Worm (Caenorhabditis elegans) whole organism, young adult: Measurements from ENCODE around the gene C27H5.12.

Experiments
- B0035.1 ChIP-seq: sonication (generic microtip); optimal IDR thresholded peaks from 2 replicates; lab custom pipeline; 2016; ENCODE audit warnings: missing genetic modification characterization, mild to moderate bottlenecking, missing compliant biosample characterization, missing genotype, missing genetic modification reagents
- F23B12.7 ChIP-seq: sonication (generic microtip); optimal IDR thresholded peaks from 2 replicates; lab custom pipeline; 2017; ENCODE audit warnings: missing genetic modification characterization, mild to moderate bottlenecking, missing compliant biosample characterization, antibody characterized with exemption, moderate library complexity; ENCODE audit not compliant: insufficient read depth
- F39B2.1 ChIP-seq: fragments of 200-800 bp; sonication (Bioruptor generic); IDR thresholded peaks from 2 replicates; pipeline ENCODE4 v1.3.6; 2022; ENCODE audit warnings: missing genetic modification reagents, missing genetic modification characterization, missing compliant biosample characterization
- F52B5.7 ChIP-seq: sonication (generic microtip); optimal IDR thresholded peaks from 2 replicates; lab custom pipeline; 2016; ENCODE audit warnings: mild to moderate bottlenecking, missing genetic modification characterization, missing compliant biosample characterization
- Y53G8AR.9 ChIP-seq: fragments of 200-800 bp; sonication (Bioruptor generic); conservative IDR thresholded peaks from 2 replicates; pipeline ENCODE4 v1.3.6; 2022; ENCODE audit warnings: missing genetic modification reagents, missing genetic modification characterization, missing compliant biosample characterization
- Y95B8A.8 ChIP-seq: fragments of 200-800 bp; sonication (Bioruptor generic); IDR thresholded peaks from 2 replicates; pipeline ENCODE4 v1.3.6; 2022; ENCODE audit warnings: missing genetic modification reagents, missing genetic modification characterization, missing compliant biosample characterization
- akir-1 ChIP-seq: fragments of 200-800 bp; sonication (Bioruptor generic); optimal IDR thresholded peaks from 2 replicates; lab custom pipeline; 2018; ENCODE audit warnings: mild to moderate bottlenecking, missing genetic modification characterization, moderate library complexity, missing compliant biosample characterization
- aptf-3 ChIP-seq: fragments of 200-800 bp; sonication (Bioruptor generic); IDR thresholded peaks from 2 replicates; pipeline ENCODE4 v1.3.6; 2022; ENCODE audit warnings: missing genetic modification characterization, missing compliant biosample characterization
- athp-1 ChIP-seq: sonication (generic microtip); optimal IDR thresholded peaks from 2 replicates; lab custom pipeline; 2017; ENCODE audit warnings: mild to moderate bottlenecking, missing genetic modification characterization, missing compliant biosample characterization
- ccch-3 ChIP-seq: fragments of 200-800 bp; sonication (Bioruptor generic); optimal IDR thresholded peaks from 2 replicates; lab custom pipeline; 2018; ENCODE audit warnings: mild to moderate bottlenecking, missing genetic modification characterization, missing compliant biosample characterization
- ceh-100 ChIP-seq: fragments of 200-800 bp; sonication (Bioruptor generic); IDR thresholded peaks from 2 replicates; pipeline ENCODE4 v1.3.6; 2022; ENCODE audit warnings: missing genetic modification reagents, missing genetic modification characterization, missing compliant biosample characterization
- egrh-3 ChIP-seq: fragments of 200-800 bp; sonication (Bioruptor generic); IDR thresholded peaks from 2 replicates; pipeline ENCODE4 v1.3.6; 2022; ENCODE audit warnings: missing genetic modification reagents, missing genetic modification characterization, missing compliant biosample characterization
- fkh-3 ChIP-seq: sonication (generic microtip); optimal IDR thresholded peaks from 2 replicates; lab custom pipeline; 2016; ENCODE audit warnings: mild to moderate bottlenecking, missing genetic modification characterization, missing compliant biosample characterization
- him-1 ChIP-seq: sonication (generic microtip); optimal IDR thresholded peaks from 2 replicates; lab custom pipeline; 2016; ENCODE audit warnings: missing genotype, missing genetic modification reagents, missing genetic modification characterization, missing compliant biosample characterization
- hmg-1.2 ChIP-seq: fragments of 200-800 bp; sonication (Bioruptor generic); IDR thresholded peaks from 2 replicates; pipeline ENCODE4 v1.3.6; 2022; ENCODE audit warnings: missing genetic modification reagents, missing genetic modification characterization, missing compliant biosample characterization
- hmg-20 ChIP-seq: fragments of 200-800 bp; sonication (Bioruptor generic); IDR thresholded peaks from 2 replicates; pipeline ENCODE4 v1.3.6; 2022; ENCODE audit warnings: missing genetic modification reagents, missing genetic modification characterization, missing compliant biosample characterization
- let-607 ChIP-seq, 2 experiments: fragments of 200-800 bp in 1 of 2; sonication (Bioruptor generic) in 1 of 2; sonication (generic microtip) in 1 of 2; optimal IDR thresholded peaks; 2 replicates each; lab custom pipeline; 2016 to 2018; ENCODE audit warnings: mild to moderate bottlenecking in 2 of 2, missing compliant biosample characterization in 2 of 2, missing genetic modification characterization in 2 of 2, moderate library complexity in 2 of 2, missing genotype in 1 of 2
- lin-35 ChIP-seq, 3 experiments: fragments of 150-350 bp in 2 of 3; sonication (generic microtip) in 1 of 3; optimal IDR thresholded peaks; 2 replicates each; lab custom pipeline; 2014 to 2018; ENCODE audit warnings: missing biosample characterization in 3 of 3, missing genetic modification characterization in 3 of 3, missing genetic modification reagents in 3 of 3
- lin-40 ChIP-seq: sonication (generic microtip); optimal IDR thresholded peaks from 2 replicates; lab custom pipeline; 2016; ENCODE audit warnings: missing genetic modification characterization, mild to moderate bottlenecking, missing compliant biosample characterization, missing genotype, missing genetic modification reagents
- lsl-1 ChIP-seq: fragments of 200-800 bp; sonication (Bioruptor generic); optimal IDR thresholded peaks from 2 replicates; lab custom pipeline; 2018; ENCODE audit warnings: mild to moderate bottlenecking, missing genetic modification characterization, moderate library complexity, missing compliant biosample characterization
- madf-6 ChIP-seq: fragments of 200-800 bp; sonication (Bioruptor generic); IDR thresholded peaks from 2 replicates; pipeline ENCODE4 v1.3.6; 2022; ENCODE audit warnings: missing genetic modification reagents, missing genetic modification characterization, missing compliant biosample characterization
- mel-28 ChIP-seq: sonication (generic microtip); optimal IDR thresholded peaks from 2 replicates; lab custom pipeline; 2016; ENCODE audit warnings: borderline replicate concordance, mild to moderate bottlenecking, missing genetic modification characterization, missing compliant biosample characterization
- nfyb-1 ChIP-seq: fragments of 200-800 bp; sonication (Bioruptor generic); IDR thresholded peaks from 2 replicates; pipeline ENCODE4 v1.3.6; 2022; ENCODE audit warnings: missing genetic modification reagents, missing genetic modification characterization, missing compliant biosample characterization
- nhr-120 ChIP-seq: fragments of 200-800 bp; sonication (Bioruptor generic); IDR thresholded peaks from 2 replicates; pipeline ENCODE4 v1.3.6; 2022; ENCODE audit warnings: missing genetic modification characterization, missing compliant biosample characterization
- nhr-27 ChIP-seq: fragments of 200-800 bp; sonication (Bioruptor generic); optimal IDR thresholded peaks from 2 replicates; lab custom pipeline; 2018; ENCODE audit warnings: mild to moderate bottlenecking, missing genetic modification characterization, moderate library complexity, missing compliant biosample characterization
- nhr-80 ChIP-seq: sonication (generic microtip); optimal IDR thresholded peaks from 2 replicates; lab custom pipeline; 2016; ENCODE audit warnings: missing genetic modification characterization, missing compliant biosample characterization
- pbrm-1 ChIP-seq: fragments of 200-800 bp; sonication (Bioruptor generic); IDR thresholded peaks from 2 replicates; pipeline ENCODE4 v1.3.6; 2022; ENCODE audit warnings: missing genetic modification reagents, missing genetic modification characterization, missing compliant biosample characterization
- rcor-1 ChIP-seq: fragments of 200-800 bp; sonication (Bioruptor generic); IDR thresholded peaks from 2 replicates; pipeline ENCODE4 v1.3.6; 2022; ENCODE audit warnings: missing genetic modification reagents, missing genetic modification characterization, missing compliant biosample characterization
- rec-8 ChIP-seq, 2 experiments: sonication (generic microtip); optimal IDR thresholded peaks; 2 replicates each; lab custom pipeline; 2016; ENCODE audit warnings: mild to moderate bottlenecking in 2 of 2, missing genetic modification characterization in 2 of 2, missing genetic modification reagents in 2 of 2, missing genotype in 2 of 2, missing biosample characterization in 1 of 2, missing compliant biosample characterization in 1 of 2, moderate library complexity in 1 of 2
- rpc-1 ChIP-seq, 2 experiments: fragments of 150-350 bp in 1 of 2; sonication (generic microtip) in 1 of 2; optimal IDR thresholded peaks; 2 replicates each; lab custom pipeline; 2014 to 2018; ENCODE audit warnings: missing biosample characterization in 1 of 2, missing genetic modification characterization in 1 of 2, missing genetic modification reagents in 1 of 2, missing genotype in 1 of 2
- somi-1 ChIP-seq: fragments of 200-800 bp; sonication (Bioruptor generic); optimal IDR thresholded peaks from 2 replicates; lab custom pipeline; 2018; ENCODE audit warnings: mild to moderate bottlenecking, missing genetic modification characterization, missing compliant biosample characterization
- tbp1 ChIP-seq: fragments of 200-800 bp; sonication (Bioruptor generic); optimal IDR thresholded peaks from 2 replicates; lab custom pipeline; 2018; ENCODE audit warnings: mild to moderate bottlenecking, missing genetic modification characterization, missing compliant biosample characterization
- tbx-9 ChIP-seq: sonication (generic microtip); optimal IDR thresholded peaks from 2 replicates; lab custom pipeline; 2016; ENCODE audit warnings: borderline replicate concordance, missing genetic modification characterization, inconsistent platforms, missing compliant biosample characterization
- tlf-1 ChIP-seq: fragments of 200-800 bp; sonication (Bioruptor generic); optimal IDR thresholded peaks from 2 replicates; lab custom pipeline; 2018; ENCODE audit warnings: mild to moderate bottlenecking, missing genetic modification characterization, missing compliant biosample characterization
- unc-130 ChIP-seq: sonication (generic microtip); optimal IDR thresholded peaks from 2 replicates; lab custom pipeline; 2016; ENCODE audit warnings: missing genetic modification reagents, missing genetic modification characterization, missing compliant biosample characterization
- unc-62 ChIP-seq: fragments of 150-350 bp; optimal IDR thresholded peaks from 2 replicates; lab custom pipeline; 2014; ENCODE audit warnings: missing biosample characterization, missing genetic modification reagents, missing genetic modification characterization
- ztf-18 ChIP-seq: sonication (generic microtip); optimal IDR thresholded peaks from 2 replicates; lab custom pipeline; 2016; ENCODE audit warnings: missing genotype, mild to moderate bottlenecking, missing genetic modification characterization, missing compliant biosample characterization
- ztf-26 ChIP-seq: sonication (generic microtip); optimal IDR thresholded peaks from 2 replicates; lab custom pipeline; 2017; ENCODE audit warnings: missing genetic modification characterization, missing compliant biosample characterization
- ztf-28 ChIP-seq: fragments of 200-800 bp; sonication (Bioruptor generic); IDR thresholded peaks from 2 replicates; pipeline ENCODE4 v1.3.6; 2022; ENCODE audit warnings: missing genetic modification reagents, missing genetic modification characterization, missing compliant biosample characterization
- ztf-6 ChIP-seq: fragments of 200-800 bp; sonication (Bioruptor generic); IDR thresholded peaks from 2 replicates; pipeline ENCODE4 v1.3.6; 2022; ENCODE audit warnings: missing genetic modification reagents, missing genetic modification characterization, missing compliant biosample characterization

The C27H5.12 gene

DNA sequence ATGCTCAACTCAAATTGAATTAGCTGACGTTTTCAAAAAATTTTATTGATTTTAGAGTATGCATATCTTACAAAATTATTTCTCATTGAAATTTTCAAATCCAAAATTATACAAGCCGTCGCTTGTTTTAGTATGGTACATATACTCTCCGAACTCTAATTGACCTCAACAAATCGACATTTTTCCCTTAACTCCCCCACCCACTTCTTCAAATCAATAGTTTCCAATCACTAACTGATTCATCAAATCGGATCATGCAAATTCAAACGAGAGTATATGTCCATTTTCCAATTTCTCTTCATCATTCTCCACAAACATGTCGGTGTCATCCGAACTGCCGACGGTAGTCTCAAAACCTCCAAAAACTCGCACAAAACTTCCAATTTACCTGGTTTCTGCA, 27.7 kb upstream of the C27H5.12 start, which contains the start of gene E04F6.4 (continued):
- TF ChIP-seq lsl-1 (no peak), rec-8 (tag; optimal IDR thresholded peaks at IDR 0.05; lab: Kevin White, UChicago) (no peak), egrh-3 (GFP tag; lab: Robert Waterston, UW) (no peak), athp-1 (tag; lab: Kevin White, UChicago) (no peak), ztf-18 (no peak), unc-130 (GFP tag; lab: Kevin White, UChicago) (no peak), ztf-26 (tag; lab: Kevin White, UChicago) (no peak), mel-28 (tag; lab: Kevin White, UChicago) (no peak)

ce11 chrII:7187110-7187509, 25.7 kb upstream of the C27H5.12 start, which contains the start of gene C27H5.6:
C27H5.6 (minus strand) TSS chrII:7187210.
- no peak for TF ChIP-seq lin-40
- TF ChIP-seq ceh-100 (GFP tag; lab: Robert Waterston, UW): no peak
- no peak for TF ChIP-seq F52B5.7 (tag; lab: Kevin White, UChicago)
- TF ChIP-seq pbrm-1 (GFP tag; lab: Robert Waterston, UW): no peak
- no peak for TF ChIP-seq B0035.1
- no peak for TF ChIP-seq ztf-6 (GFP tag; lab: Robert Waterston, UW)
- TF ChIP-seq nfyb-1 (GFP tag; lab: Robert Waterston, UW): no peak

DNA sequence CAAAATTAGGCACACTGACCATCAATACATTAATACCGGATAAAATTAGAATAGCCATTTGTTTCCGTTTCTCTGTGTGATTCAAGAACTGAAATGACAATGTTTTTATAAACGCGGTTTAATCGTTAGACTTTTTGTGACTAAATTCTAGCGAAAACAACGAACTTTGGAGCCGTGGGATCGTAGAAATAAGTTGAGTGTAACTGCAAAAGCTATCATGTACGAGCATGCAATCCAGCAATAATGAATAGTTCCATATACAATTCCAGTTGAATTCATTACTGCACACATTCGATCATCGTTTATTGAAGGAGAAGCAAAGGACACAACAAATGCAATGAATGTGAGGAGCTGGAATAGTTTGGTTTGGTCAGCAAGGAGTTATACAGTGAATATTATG, 24.7 kb upstream of the C27H5.12 start:
- TF ChIP-seq pbrm-1 (GFP tag; lab: Robert Waterston, UW) (no peak), somi-1 (GFP tag; lab: Kevin White, UChicago) (no peak), hmg-20 (GFP tag; lab: Robert Waterston, UW) (no peak), F39B2.1 (GFP tag; lab: Robert Waterston, UW) (no peak), tlf-1 (GFP tag; lab: Kevin White, UChicago) (no peak), B0035.1 (no peak), rpc-1 (optimal IDR thresholded peaks at IDR 0.05; lab: Kevin White, UChicago) (no peak), rpc-1 (tag; optimal IDR thresholded peaks at IDR 0.05; lab: Kevin White, UChicago) (no peak), ztf-28 (GFP tag; lab: Robert Waterston, UW) (no peak)

DNA sequence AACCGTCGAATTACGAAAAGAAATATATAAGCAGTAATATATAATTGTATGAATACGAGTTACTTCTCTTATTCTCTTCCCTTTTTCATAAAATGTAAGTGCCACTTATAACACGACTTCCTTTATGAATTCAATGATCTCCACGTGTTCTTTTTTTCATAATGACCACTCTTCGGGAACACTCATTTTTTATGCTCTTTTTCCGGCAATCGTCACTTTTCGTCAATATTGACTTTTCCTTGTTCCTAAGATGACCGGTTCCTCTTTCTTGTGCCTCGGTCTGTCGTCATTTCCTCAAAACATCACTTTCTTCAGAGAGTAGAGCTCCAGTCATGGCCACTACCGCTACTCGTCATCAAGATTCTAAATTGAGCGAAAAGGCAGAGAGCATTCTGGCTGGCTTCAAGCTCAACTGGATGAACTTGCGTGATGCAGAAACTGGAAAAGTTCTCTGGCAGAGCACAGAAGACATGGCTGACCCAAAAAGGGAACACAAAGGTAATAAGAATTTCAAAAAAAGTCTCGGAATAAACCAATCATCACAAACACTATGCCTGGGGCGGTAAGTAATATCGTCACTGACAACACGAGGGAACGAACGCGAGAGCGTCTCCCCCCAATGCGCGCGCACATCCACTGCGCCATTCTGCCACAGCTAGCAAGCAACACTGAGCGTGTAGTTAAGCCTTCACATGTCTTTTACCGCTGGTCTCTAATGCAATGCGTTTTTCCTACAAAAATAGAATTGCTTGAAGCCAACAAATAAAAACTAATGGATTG, 22.3 kb upstream of the C27H5.12 start, which contains the start of gene pdl-1:
Gene pdl-1 (plus strand): TSS at position 309 of the 780 bp plus-strand sequence.
- TF ChIP-seq akir-1 (GFP tag; lab: Kevin White, UChicago) (peak; percentile 73), fkh-3 (tag; lab: Kevin White, UChicago) (peak; percentile 71), tbx-9 (tag; lab: Kevin White, UChicago) (peak; percentile 40), nhr-120 (0 out of 2 replicates have a peak, but pooled peaks have one; percentile 37), let-607 (tag; optimal IDR thresholded peaks at IDR 0.05; lab: Kevin White, UChicago) (peak; percentile 28 to 30), ztf-6 (GFP tag; lab: Robert Waterston, UW) (no peak), F23B12.7 (peak; percentile 54), lsl-1 (peak; percentile 60), nhr-80 (tag; lab: Kevin White, UChicago) (peak; percentile 46), ccch-3 (GFP tag; lab: Kevin White, UChicago) (no peak), B0035.1 (peak; percentile 59), lin-35 (GFP tag; optimal IDR thresholded peaks at IDR 0.05; lab: Kevin White, UChicago) (peak in 1 of 3 experiments; percentile 66), hmg-1.2 (GFP tag; lab: Robert Waterston, UW) (peak; percentile 78), Y53G8AR.9 (GFP tag; lab: Robert Waterston, UW) (peak; percentile 58; the same call in 1 of the 2 replicates), nhr-27 (tag; lab: Kevin White, UChicago) (peak; percentile 84), ztf-28 (GFP tag; lab: Robert Waterston, UW) (peak; percentile 64; the same call in 1 of the 2 replicates), him-1 (tag; lab: Kevin White, UChicago) (peak; percentile 97), tbp1 (peak; percentile 96), unc-62 (GFP tag; lab: Kevin White, UChicago) (no peak), Y95B8A.8 (GFP tag; lab: Robert Waterston, UW) (peak; percentile 62; the same call in 1 of the 2 replicates), mel-28 (tag; lab: Kevin White, UChicago) (peak; percentile 57), aptf-3 (GFP tag; lab: Robert Waterston, UW) (0 out of 2 replicates have a peak, but pooled peaks have one; percentile 71), madf-6 (peak; percentile 73; the same call in 1 of the 2 replicates), rcor-1 (GFP tag; lab: Robert Waterston, UW) (peak; percentile 67), tlf-1 (GFP tag; lab: Kevin White, UChicago) (peak; percentile 39)
